Worm (Caenorhabditis elegans): ENCODE measurements around the gene C31H2.14.

C31H2.14 gene

DNA sequence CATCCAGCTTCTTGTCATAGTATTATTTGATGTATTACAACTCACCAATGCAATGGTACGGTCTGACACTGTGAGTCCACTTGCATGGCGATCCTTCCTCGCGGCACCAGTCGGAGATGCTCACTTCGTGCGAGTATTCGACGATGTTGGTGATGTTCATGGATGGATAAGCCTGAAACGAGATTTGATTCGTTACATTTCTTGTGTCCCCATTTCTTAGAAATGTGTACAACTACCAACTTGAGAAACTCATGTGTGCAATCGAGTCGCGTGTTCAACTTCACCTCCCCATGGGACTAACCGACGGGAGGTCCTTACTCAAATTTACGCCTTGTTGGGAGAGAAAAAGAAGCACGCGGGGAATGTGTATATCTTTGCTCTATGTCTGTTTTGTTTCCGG lies 32.5 kb upstream of the C31H2.14 start:
- TF ChIP-seq lin-14 (GFP tag; optimal IDR thresholded peaks at IDR 0.05) (peak; percentile 44), ceh-82 (tag; optimal IDR thresholded peaks at IDR 0.05) (no peak), ces-1 (GFP tag; optimal IDR thresholded peaks at IDR 0.05) (no peak), unc-98 (GFP tag; IDR thresholded peaks at IDR 0.05) (no peak)

DNA sequence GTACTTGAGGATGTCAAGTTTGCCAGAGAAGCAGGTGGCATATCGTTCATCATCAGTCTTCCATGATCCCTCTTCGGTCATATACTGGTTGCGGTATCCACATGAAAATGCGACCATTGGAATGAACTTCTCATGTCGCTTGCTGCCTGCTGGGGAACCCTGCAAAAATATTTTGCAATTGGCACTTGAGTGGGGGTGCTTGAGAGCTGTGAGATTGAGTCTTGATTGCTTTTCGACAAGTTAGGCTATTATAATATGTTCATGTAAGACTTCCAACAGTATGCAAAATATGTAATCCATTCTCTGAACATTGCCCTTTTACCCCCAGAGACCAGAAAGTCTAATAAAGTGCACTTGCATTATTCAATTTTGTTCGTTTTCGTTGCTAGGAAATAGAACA lies 31.8 kb upstream of the C31H2.14 start:
- no peak for TF ChIP-seq ceh-90 (tag; optimal IDR thresholded peaks at IDR 0.05)
- TF ChIP-seq elt-2 (tag; optimal IDR thresholded peaks at IDR 0.05) = no peak
- no peak for TF ChIP-seq unc-130 (tag; optimal IDR thresholded peaks at IDR 0.05)
- no peak for TF ChIP-seq nhr-12 (tag; optimal IDR thresholded peaks at IDR 0.05)
- TF ChIP-seq lin-14 (GFP tag; optimal IDR thresholded peaks at IDR 0.05) = no peak
- TF ChIP-seq pag-3 (tag; optimal IDR thresholded peaks at IDR 0.05; ENCODE audit: borderline replicate concordance, insufficient read depth) = no peak
- peak; percentile 64 for TF ChIP-seq nhr-85 (tag)
- no peak for TF ChIP-seq skn-1 (tag; optimal IDR thresholded peaks at IDR 0.05)

DNA sequence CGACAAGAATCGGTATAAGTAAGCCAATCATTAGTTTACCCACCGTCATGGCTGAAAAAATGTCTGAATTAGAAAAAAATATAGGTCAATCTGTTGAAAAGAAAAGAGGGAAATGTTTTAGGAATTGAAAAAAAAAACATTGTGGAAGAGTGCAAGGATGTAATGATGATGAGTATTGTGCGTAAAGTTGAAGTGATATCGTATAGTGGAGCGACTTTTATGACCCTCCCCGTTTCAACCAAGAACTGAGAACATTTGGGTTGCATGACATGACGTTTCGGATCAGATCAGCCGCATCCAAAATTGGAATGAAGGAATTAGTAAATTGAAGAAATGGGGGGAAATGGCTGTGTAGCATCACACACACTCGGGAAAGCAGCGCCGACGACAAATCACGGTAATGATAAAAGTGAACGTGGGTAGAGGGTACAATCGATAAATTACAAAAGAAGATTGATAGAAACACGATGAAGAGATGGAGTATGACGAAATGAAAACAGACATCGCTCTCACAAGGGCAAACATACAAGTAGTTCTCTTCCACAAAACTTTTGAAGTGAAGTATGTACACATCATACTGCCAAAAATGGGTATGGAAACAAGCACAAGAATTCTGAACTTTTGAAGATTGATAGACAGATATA lies 31.1 kb upstream of the C31H2.14 start, which contains the start of gene apl-1:
Gene apl-1, minus strand, starts transcription at position 51 of the 644 bp plus-strand sequence.
- TF ChIP-seq lsy-2 (tag; optimal IDR thresholded peaks at IDR 0.05) (peak in 1 of 2 experiments; percentile 26), lin-35 (GFP tag; optimal IDR thresholded peaks at IDR 0.05) (peak in 1 of 2 experiments; percentile 22), elt-3 (tag; optimal IDR thresholded peaks at IDR 0.05) (peak in 1 of 6 experiments; percentile 58), nhr-19 (GFP tag; conservative IDR thresholded peaks at IDR 0.05) (no peak), blmp-1 (tag; optimal IDR thresholded peaks at IDR 0.05) (peak; percentile 89), efl-1 (optimal IDR thresholded peaks at IDR 0.05) (no peak), efl-1 (GFP tag; optimal IDR thresholded peaks at IDR 0.05 in 1 of 2) (peak in 1 of 2 experiments; percentile 43), alr-1 (tag; optimal IDR thresholded peaks at IDR 0.05; ENCODE audit: borderline replicate concordance) (no peak), irx-1 (tag; optimal IDR thresholded peaks at IDR 0.05) (no peak), nhr-85 (tag) (peak; percentile 30), jun-1 (tag; optimal IDR thresholded peaks at IDR 0.05) (no peak), grh-1 (GFP tag; IDR thresholded peaks at IDR 0.05) (no peak), nhr-20 (tag; optimal IDR thresholded peaks at IDR 0.05) (peak; percentile 21), mdl-1 (tag; optimal IDR thresholded peaks at IDR 0.05) (peak in 1 of 2 experiments; percentile 31), fos-1 (tag; optimal IDR thresholded peaks at IDR 0.05) (no peak)

DNA sequence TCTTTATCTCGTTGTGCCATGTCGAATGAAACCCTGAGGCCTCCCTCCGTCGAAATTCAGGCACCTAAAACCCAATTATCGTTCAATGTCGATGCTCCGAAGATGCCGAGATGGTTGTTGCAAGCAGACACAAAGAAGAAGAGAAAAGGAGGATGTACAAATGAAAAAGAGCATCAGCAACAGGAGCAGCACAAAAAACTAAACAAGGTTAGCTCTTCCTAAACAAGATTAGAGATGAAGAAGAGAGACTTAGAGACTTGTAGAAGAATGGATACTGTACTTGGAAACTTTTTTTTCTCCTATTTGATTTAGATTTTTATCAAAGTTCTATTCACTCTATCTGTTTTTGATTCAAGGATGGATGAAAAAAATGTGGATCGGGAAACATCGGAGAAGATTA lies 30.4 kb upstream of the C31H2.14 start:
- TF ChIP-seq fkh-10 (GFP tag; optimal IDR thresholded peaks at IDR 0.05) = peak; percentile 93
- peak; percentile 11 to 52 for TF ChIP-seq lsy-2 (tag; optimal IDR thresholded peaks at IDR 0.05)
- peak; percentile 41 for TF ChIP-seq tbx-2 (tag; optimal IDR thresholded peaks at IDR 0.05)
- TF ChIP-seq ces-1 (GFP tag; optimal IDR thresholded peaks at IDR 0.05) = peak; percentile 94
- peak; percentile 81 for TF ChIP-seq lin-14 (GFP tag; optimal IDR thresholded peaks at IDR 0.05)
- no peak for TF ChIP-seq nhr-20 (tag; optimal IDR thresholded peaks at IDR 0.05)
- no peak; the same call in 1 of the 2 replicates for TF ChIP-seq isw-1 (GFP tag; IDR thresholded peaks at IDR 0.05)
- no peak for TF ChIP-seq zip-4 (GFP tag; optimal IDR thresholded peaks at IDR 0.05)
- TF ChIP-seq Y116A8C.19 (tag; optimal IDR thresholded peaks at IDR 0.05; ENCODE audit: borderline replicate concordance) = no peak
- no peak for TF ChIP-seq nhr-90 (tag; optimal IDR thresholded peaks at IDR 0.05; ENCODE audit: poor library complexity)
- no peak for TF ChIP-seq lin-35 (GFP tag; optimal IDR thresholded peaks at IDR 0.05)

ce11 chrX:5119246-5119645 lies 28.8 kb upstream of the C31H2.14 start:
- TF ChIP-seq lin-15B (tag; optimal IDR thresholded peaks at IDR 0.05) (no peak), tbx-2 (tag; optimal IDR thresholded peaks at IDR 0.05) (peak; percentile 60), mef-2 (tag; optimal IDR thresholded peaks at IDR 0.05) (no peak), alr-1 (tag; optimal IDR thresholded peaks at IDR 0.05; ENCODE audit: borderline replicate concordance) (no peak), irx-1 (tag; optimal IDR thresholded peaks at IDR 0.05) (peak; percentile 26), sox-4 (tag; optimal IDR thresholded peaks at IDR 0.05) (no peak), F16B12.6 (tag; optimal IDR thresholded peaks at IDR 0.05) (no peak), dpl-1 (GFP tag; optimal IDR thresholded peaks at IDR 0.05) (no peak), ama-1 (optimal IDR thresholded peaks at IDR 0.05) (no peak), aly-2 (tag; optimal IDR thresholded peaks at IDR 0.05) (no peak), snu-23 (GFP tag; optimal IDR thresholded peaks at IDR 0.05) (peak; percentile 81), sptf-1 (tag; optimal IDR thresholded peaks at IDR 0.05) (no peak), C04F5.9 (tag; optimal IDR thresholded peaks at IDR 0.05) (no peak), jun-1 (tag; optimal IDR thresholded peaks at IDR 0.05) (no peak), vab-15 (tag; optimal IDR thresholded peaks at IDR 0.05) (no peak), mab-9 (GFP tag; IDR thresholded peaks at IDR 0.05) (no peak), grh-1 (GFP tag; IDR thresholded peaks at IDR 0.05) (peak; percentile 91), nhr-12 (tag; optimal IDR thresholded peaks at IDR 0.05) (no peak), lin-13 (GFP tag; optimal IDR thresholded peaks at IDR 0.05) (no peak), ceh-63 (GFP tag; optimal IDR thresholded peaks at IDR 0.05) (no peak)
